Fruit fly (Drosophila melanogaster): ENCODE data around the gene Dpm3.

DNA sequence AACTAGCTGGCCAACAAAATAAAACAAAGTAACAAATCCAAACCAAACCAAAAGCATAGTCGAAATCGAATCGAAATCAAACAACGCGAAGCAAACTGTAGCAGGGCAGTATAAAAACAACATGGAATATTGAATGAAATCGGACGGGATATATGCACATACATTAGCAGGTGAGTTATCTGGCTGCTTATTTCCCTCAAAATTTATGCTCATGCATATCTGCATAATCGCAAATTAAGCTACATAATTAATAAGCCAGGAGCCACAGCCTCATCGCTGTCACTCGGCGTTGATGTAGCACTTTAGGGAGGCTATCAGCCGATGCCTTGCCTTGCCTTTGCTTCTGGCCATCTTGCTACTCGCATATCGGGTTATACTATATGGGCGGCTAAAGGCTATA lies 49.4 kb upstream of the Dpm3 start:
- TF ChIP-seq Eip93F (GFP tag; optimal IDR thresholded peaks at IDR 0.05) (no peak), cyc (GFP tag; optimal IDR thresholded peaks at IDR 0.05) (no peak), lz (GFP tag; optimal IDR thresholded peaks at IDR 0.05) (no peak), Blimp-1 (GFP tag; optimal IDR thresholded peaks at IDR 0.05) (no peak), pdm3 (GFP tag; optimal IDR thresholded peaks at IDR 0.05) (no peak), CG11762 (GFP tag; optimal IDR thresholded peaks at IDR 0.05; ENCODE audit: insufficient read depth) (no peak), Smox (GFP tag; optimal IDR thresholded peaks at IDR 0.05) (no peak), CG16779 (tag; optimal IDR thresholded peaks at IDR 0.05) (no peak), esn (GFP tag; optimal IDR thresholded peaks at IDR 0.05) (no peak), fd59A (GFP tag; optimal IDR thresholded peaks at IDR 0.05) (no peak), Hr38 (GFP tag; optimal IDR thresholded peaks at IDR 0.05) (no peak)
